Fruit fly (Drosophila melanogaster): Measurements from ENCODE around the gene egh.

- TF ChIP-seq CG8478 (optimal IDR thresholded peaks at IDR 0.05) (no peak), CTCF (optimal IDR thresholded peaks at IDR 0.05) (peak in 1 of 2 experiments; percentile 11)
Measured at dm6 chrX:2588415-2589411, at the start of gene egh.
